Worm (Caenorhabditis elegans) whole organism, early embryonic: Measurements from ENCODE around the gene nft-1.

ENCODE experiments used
- B0310.2 ChIP-seq: sonication (generic microtip); optimal IDR thresholded peaks from 2 replicates; lab custom pipeline; 2016; ENCODE audit warnings: mild to moderate bottlenecking, missing genetic modification characterization, missing compliant biosample characterization
- F13C5.2 ChIP-seq: sonication (generic microtip); optimal IDR thresholded peaks from 2 replicates; lab custom pipeline; 2017; ENCODE audit warnings: mild to moderate bottlenecking, missing genetic modification characterization, inconsistent platforms, missing compliant biosample characterization
- aly-1 ChIP-seq: sonication (generic microtip); optimal IDR thresholded peaks from 2 replicates; lab custom pipeline; 2016; ENCODE audit warnings: missing genetic modification characterization, missing compliant biosample characterization
- ama-1 ChIP-seq: fragments of 150-350 bp; optimal IDR thresholded peaks from 2 replicates; lab custom pipeline; 2014
- ceh-36 ChIP-seq: sonication (generic microtip); optimal IDR thresholded peaks from 2 replicates; lab custom pipeline; 2016; ENCODE audit warnings: missing genetic modification characterization, inconsistent platforms, missing compliant biosample characterization
- ets-7 ChIP-seq: sonication (generic microtip); optimal IDR thresholded peaks from 2 replicates; lab custom pipeline; 2016; ENCODE audit warnings: missing genotype, missing genetic modification characterization, missing compliant biosample characterization
- flt-1 ChIP-seq: fragments of 200-800 bp; sonication (Bioruptor generic); IDR thresholded peaks from 2 replicates; pipeline ENCODE4 v1.3.6; 2022; ENCODE audit warnings: missing genetic modification characterization, missing compliant biosample characterization
- hmg-4 ChIP-seq: fragments of 200-800 bp; sonication (Bioruptor generic); optimal IDR thresholded peaks from 2 replicates; lab custom pipeline; 2018; ENCODE audit warnings: mild to moderate bottlenecking, missing genetic modification characterization, missing compliant biosample characterization
- hnd-1 ChIP-seq: sonication (generic microtip); optimal IDR thresholded peaks from 2 replicates; lab custom pipeline; 2016; ENCODE audit warnings: missing genetic modification characterization, missing compliant biosample characterization
- scrt-1 ChIP-seq: fragments of 200-800 bp; sonication (Bioruptor generic); IDR thresholded peaks from 2 replicates; pipeline ENCODE4 v1.3.6; 2022; ENCODE audit warnings: missing genetic modification characterization, missing compliant biosample characterization
- tbx-11 ChIP-seq: fragments of 200-800 bp; sonication (Bioruptor generic); IDR thresholded peaks from 2 replicates; pipeline ENCODE4 v1.3.6; 2022; ENCODE audit warnings: missing genetic modification characterization, missing compliant biosample characterization

- no peak for TF ChIP-seq ama-1
- no peak for TF ChIP-seq ets-7 (tag; lab: Kevin White, UChicago)
- no peak for TF ChIP-seq hnd-1 (tag; lab: Kevin White, UChicago)
- no peak for TF ChIP-seq F13C5.2 (tag; lab: Kevin White, UChicago)
- TF ChIP-seq ceh-36 (tag; lab: Kevin White, UChicago): no peak
- no peak for TF ChIP-seq B0310.2 (tag; lab: Kevin White, UChicago)
- TF ChIP-seq flt-1: no peak
- TF ChIP-seq hmg-4 (GFP tag; lab: Kevin White, UChicago): no peak
- no peak for TF ChIP-seq tbx-11 (GFP tag; lab: Robert Waterston, UW)
- no peak for TF ChIP-seq aly-1 (tag; lab: Kevin White, UChicago)
- no peak for TF ChIP-seq scrt-1 (GFP tag; lab: Robert Waterston, UW)
Measured at ce11 chrIII:11874242-11874641, 49.4 kb upstream of the nft-1 start.
